Worm (Caenorhabditis elegans) whole organism, late embryonic: ENCODE results near the gene mcu-1.
A peak's percentile ranks its signal among the peaks of the same experiment; 100 is the strongest.

Experiments
- ama-1 ChIP-seq: fragments of 150-350 bp; optimal IDR thresholded peaks from 2 replicates; lab custom pipeline; 2014
- ceh-19 ChIP-seq: fragments of 200-800 bp; sonication (Bioruptor generic); optimal IDR thresholded peaks from 2 replicates; lab custom pipeline; 2018; ENCODE audit warnings: mild to moderate bottlenecking, missing genetic modification characterization, missing compliant biosample characterization
- ceh-24 ChIP-seq: sonication (generic microtip); optimal IDR thresholded peaks from 2 replicates; lab custom pipeline; 2016; ENCODE audit warnings: mild to moderate bottlenecking, missing genetic modification characterization, missing compliant biosample characterization
- ceh-30 ChIP-seq: fragments of 150-350 bp; optimal IDR thresholded peaks from 2 replicates; lab custom pipeline; 2014; ENCODE audit warnings: missing biosample characterization, missing genetic modification characterization
- ceh-9 ChIP-seq: sonication (generic microtip); optimal IDR thresholded peaks from 2 replicates; lab custom pipeline; 2016; ENCODE audit warnings: mild to moderate bottlenecking, missing genetic modification characterization, inconsistent platforms, missing compliant biosample characterization
- elt-2 ChIP-seq: sonication (generic microtip); optimal IDR thresholded peaks from 2 replicates; lab custom pipeline; 2016; ENCODE audit warnings: missing genetic modification reagents, missing genetic modification characterization, missing compliant biosample characterization
- hlh-13 ChIP-seq: fragments of 200-800 bp; sonication (Bioruptor generic); optimal IDR thresholded peaks from 2 replicates; lab custom pipeline; 2018; ENCODE audit warnings: mild to moderate bottlenecking, missing genetic modification characterization, missing compliant biosample characterization
- lin-11 ChIP-seq: fragments of 200-800 bp; sonication (Bioruptor generic); optimal IDR thresholded peaks from 2 replicates; lab custom pipeline; 2018; ENCODE audit warnings: mild to moderate bottlenecking, missing genetic modification characterization, missing compliant biosample characterization
- nfya-1 ChIP-seq: sonication (generic microtip); optimal IDR thresholded peaks from 2 replicates; lab custom pipeline; 2017; ENCODE audit warnings: missing genetic modification characterization, mild to moderate bottlenecking, missing compliant biosample characterization, antibody characterized with exemption, moderate library complexity
- nhr-11 ChIP-seq: fragments of 150-350 bp; optimal IDR thresholded peaks from 2 replicates; lab custom pipeline; 2014; ENCODE audit warnings: missing biosample characterization, missing genetic modification characterization
- odd-2 ChIP-seq: sonication (generic microtip); optimal IDR thresholded peaks from 2 replicates; lab custom pipeline; 2017; ENCODE audit warnings: antibody characterized with exemption, mild to moderate bottlenecking, missing genetic modification characterization, missing compliant biosample characterization
- pqm-1 ChIP-seq: sonication (generic microtip); optimal IDR thresholded peaks from 2 replicates; lab custom pipeline; 2016; ENCODE audit warnings: missing genetic modification characterization, missing compliant biosample characterization
- unc-42 ChIP-seq: sonication (generic microtip); optimal IDR thresholded peaks from 2 replicates; lab custom pipeline; 2016; ENCODE audit warnings: missing genotype, missing genetic modification characterization, missing compliant biosample characterization

DNA sequence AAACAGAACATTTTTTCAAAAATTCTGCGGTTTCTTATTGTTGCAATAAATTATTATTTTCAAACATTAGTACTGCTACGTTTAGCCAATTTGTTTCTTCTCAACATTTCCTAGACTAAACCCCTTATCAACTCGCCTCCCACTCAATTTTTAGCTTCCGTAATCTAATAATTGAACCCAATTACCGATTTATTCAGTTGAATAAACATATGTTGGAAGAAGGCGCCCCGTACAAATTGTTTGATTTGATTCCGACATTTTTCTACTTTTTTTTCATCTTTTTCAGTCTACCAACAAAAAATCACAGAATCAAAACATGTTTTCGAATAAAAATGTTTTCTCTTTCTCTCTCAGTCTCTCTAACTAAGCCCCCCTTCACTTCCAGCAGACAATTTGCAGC lies 36.3 kb downstream of the mcu-1 start:
- TF ChIP-seq ceh-19 (no peak), odd-2 (tag; lab: Kevin White, UChicago) (no peak), pqm-1 (tag; lab: Kevin White, UChicago) (no peak), ama-1 (lab: Kevin White, UChicago) (no peak), elt-2 (tag; lab: Kevin White, UChicago) (no peak), ceh-30 (tag; lab: Kevin White, UChicago) (no peak), nfya-1 (no peak), ceh-24 (no peak), hlh-13 (GFP tag; lab: Kevin White, UChicago) (no peak), ceh-9 (tag; lab: Kevin White, UChicago) (no peak), unc-42 (peak; percentile 85), lin-11 (no peak), nhr-11 (tag; lab: Kevin White, UChicago) (no peak)
